Worm (Caenorhabditis elegans) whole organism, midembryonic: ENCODE results near the gene srt-11.

Experiments used
- T22C8.4 ChIP-seq: fragments of 200-800 bp; sonication (Bioruptor generic); IDR thresholded peaks from 2 replicates; pipeline ENCODE4 v1.3.6; 2022; ENCODE audit warnings: missing genetic modification characterization, missing compliant biosample characterization
- cog-1 ChIP-seq: sonication (generic microtip); optimal IDR thresholded peaks from 2 replicates; lab custom pipeline; 2016; ENCODE audit warnings: missing genetic modification characterization, missing compliant biosample characterization
- flt-1 ChIP-seq: fragments of 200-800 bp; sonication (Bioruptor generic); IDR thresholded peaks from 2 replicates; pipeline ENCODE4 v1.3.6; 2022; ENCODE audit warnings: missing genetic modification characterization, missing compliant biosample characterization
- klf-2 ChIP-seq: fragments of 200-800 bp; sonication (Bioruptor generic); conservative IDR thresholded peaks from 2 replicates; pipeline ENCODE4 v1.3.6; 2022; ENCODE audit warnings: missing genetic modification reagents, missing genetic modification characterization, missing compliant biosample characterization
- ref-1 ChIP-seq: fragments of 200-800 bp; sonication (Bioruptor generic); conservative IDR thresholded peaks from 2 replicates; pipeline ENCODE4 v1.3.6; 2022; ENCODE audit warnings: missing genetic modification reagents, missing genetic modification characterization, missing compliant biosample characterization
- tab-1 ChIP-seq: fragments of 200-800 bp; sonication (Bioruptor generic); IDR thresholded peaks from 2 replicates; pipeline ENCODE4 v1.3.6; 2022; ENCODE audit warnings: missing genetic modification characterization, missing compliant biosample characterization
- ztf-23 ChIP-seq: fragments of 200-800 bp; sonication (Bioruptor generic); IDR thresholded peaks from 2 replicates; pipeline ENCODE4 v1.3.6; 2022; ENCODE audit warnings: missing genetic modification reagents, missing genetic modification characterization, missing compliant biosample characterization
- ztf-29 ChIP-seq: fragments of 200-800 bp; sonication (Bioruptor generic); IDR thresholded peaks from 2 replicates; pipeline ENCODE4 v1.3.6; 2022; ENCODE audit warnings: missing genetic modification reagents, missing genetic modification characterization, missing compliant biosample characterization

- TF ChIP-seq tab-1 (GFP tag; lab: Robert Waterston, UW) (no peak), flt-1 (GFP tag; lab: Robert Waterston, UW) (no peak), ztf-29 (GFP tag; lab: Robert Waterston, UW) (no peak), T22C8.4 (GFP tag; lab: Robert Waterston, UW) (no peak), ztf-23 (no peak), ref-1 (GFP tag; lab: Robert Waterston, UW) (no peak), cog-1 (tag; lab: Kevin White, UChicago) (no peak), klf-2 (GFP tag; lab: Robert Waterston, UW) (no peak)
Measured at ce11 chrII:14779851-14780250, 25.9 kb upstream of the srt-11 start.
